Worm (Caenorhabditis elegans): ENCODE results near the gene abf-4.
"Not testable (repeated sequence)": the region's sequence is repeated elsewhere in the genome, so short reads cannot be mapped to it uniquely, and the experiment has no call there.

abf-4 gene

ce11 chrV:20517005-20517404 is 41.2 kb downstream of the abf-4 start:
- no peak for TF ChIP-seq nhr-2 (tag; optimal IDR thresholded peaks at IDR 0.05)
- TF ChIP-seq unc-62 (GFP tag; optimal IDR thresholded peaks at IDR 0.05) = no peak

- TF ChIP-seq snpc-4 (tag; optimal IDR thresholded peaks at IDR 0.05) = no peak
- TF ChIP-seq bed-3 (GFP tag; optimal IDR thresholded peaks at IDR 0.05) = no peak
- TF ChIP-seq elt-3 (tag; optimal IDR thresholded peaks at IDR 0.05) = no peak
- TF ChIP-seq sptf-1 (tag; optimal IDR thresholded peaks at IDR 0.05) = no peak
- TF ChIP-seq nhr-12 (tag; optimal IDR thresholded peaks at IDR 0.05) = no peak
- no peak for TF ChIP-seq unc-120 (tag; optimal IDR thresholded peaks at IDR 0.05; ENCODE audit: poor library complexity, severe bottlenecking)
- no peak for TF ChIP-seq hlh-1 (tag; optimal IDR thresholded peaks at IDR 0.05)
Observed at ce11 chrV:20514483-20514882, 43.7 kb downstream of the abf-4 start.

DNA sequence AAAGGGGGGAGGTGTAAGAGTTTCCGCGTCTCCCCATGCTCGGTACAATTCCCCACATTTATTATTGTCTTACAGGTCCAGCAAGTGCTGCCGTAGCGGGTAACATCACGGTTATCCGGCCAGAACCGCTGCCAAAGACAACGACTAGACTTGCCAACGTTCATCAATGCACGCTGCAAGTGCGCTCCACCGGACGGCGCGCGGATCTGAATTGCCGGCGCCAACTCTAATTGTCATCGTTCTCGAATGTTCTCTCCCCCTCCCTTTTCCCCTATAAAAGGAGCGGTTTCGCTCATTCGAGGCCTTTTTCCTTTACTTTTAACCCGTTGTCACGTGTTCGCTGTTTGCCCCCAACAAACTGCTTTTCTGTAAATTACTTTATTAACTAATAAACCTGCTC is 44.5 kb downstream of the abf-4 start, which contains the start of gene Y38H6C.8:
Gene Y38H6C.8, plus strand, starts transcription at position 301 of the 400 bp plus-strand sequence.
- TF ChIP-seq mab-5, pha-4, ztf-11 (tag; optimal IDR thresholded peaks at IDR 0.05): not testable (repeated sequence)

DNA sequence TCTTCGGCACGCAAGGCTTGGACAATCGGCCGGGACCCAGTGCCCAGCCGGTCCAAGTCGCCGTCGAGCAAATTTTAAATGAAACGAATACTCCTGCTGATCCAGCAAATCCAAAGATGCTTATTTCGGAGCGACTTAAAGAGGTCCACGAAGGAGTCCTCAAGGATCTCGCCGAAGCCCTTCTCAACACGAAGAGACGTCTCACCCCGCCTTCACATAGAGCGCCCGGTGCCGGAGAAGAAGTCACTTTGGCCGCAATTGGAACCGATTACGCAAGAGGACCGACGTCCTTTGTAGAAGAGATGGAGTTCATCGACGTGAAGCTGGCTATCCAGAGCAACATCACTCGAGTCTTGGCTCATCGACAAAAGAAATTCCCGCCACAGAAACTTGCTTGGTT is 48.7 kb downstream of the abf-4 start:
- TF ChIP-seq flh-1 (GFP tag; optimal IDR thresholded peaks at IDR 0.05) (no peak), elt-1 (tag; optimal IDR thresholded peaks at IDR 0.05; ENCODE audit: borderline replicate concordance, insufficient read depth) (no peak), unc-39 (tag; optimal IDR thresholded peaks at IDR 0.05) (no peak), snpc-4 (tag; optimal IDR thresholded peaks at IDR 0.05) (no peak)

Measured in whole organism, mixed stage, embryonic.